Worm (Caenorhabditis elegans): Measurements from ENCODE around the gene acl-14.
A peak's percentile ranks its signal among the peaks of the same experiment; 100 is the strongest.
"Not testable (repeated sequence)": the region's sequence is repeated elsewhere in the genome, so short reads cannot be mapped to it uniquely, and the experiment has no call there.

acl-14 gene

ce11 chrV:9341814-9342213 is 8.4 kb upstream of the acl-14 start:
- TF ChIP-seq dmd-8 (GFP tag; IDR thresholded peaks at IDR 0.05) (peak; percentile 72; the same call in 1 of the 2 replicates), madf-9 (GFP tag; conservative IDR thresholded peaks at IDR 0.05) (peak; percentile 74), dmd-9 (GFP tag; IDR thresholded peaks at IDR 0.05) (0 out of 2 replicates have a peak, but pooled peaks have one; percentile 50), hmg-1.1 (GFP tag; IDR thresholded peaks at IDR 0.05) (peak; percentile 66), tra-1 (GFP tag; IDR thresholded peaks at IDR 0.05) (peak; percentile 92), mdt-29 (GFP tag; IDR thresholded peaks at IDR 0.05) (peak; percentile 58), ceh-20 (GFP tag; IDR thresholded peaks at IDR 0.05) (peak; percentile 87), T26A8.4 (GFP tag; IDR thresholded peaks at IDR 0.05) (peak; percentile 94), lin-29 (GFP tag; IDR thresholded peaks at IDR 0.05) (peak; percentile 88), F44E2.7 (GFP tag; IDR thresholded peaks at IDR 0.05) (peak; percentile 85; the same call in 1 of the 2 replicates), lin-38 (GFP tag; IDR thresholded peaks at IDR 0.05) (peak; percentile 81), lim-7 (GFP tag; IDR thresholded peaks at IDR 0.05) (peak; percentile 77), Y105C5A.15 (GFP tag; IDR thresholded peaks at IDR 0.05) (peak; percentile 94), php-3 (GFP tag; IDR thresholded peaks at IDR 0.05) (peak; percentile 85), zip-11 (GFP tag; IDR thresholded peaks at IDR 0.05) (peak; percentile 74; the same call in 1 of the 2 replicates), Y75B8A.6 (GFP tag; IDR thresholded peaks at IDR 0.05) (peak; percentile 86; the same call in 1 of the 2 replicates), egl-43 (GFP tag; IDR thresholded peaks at IDR 0.05) (peak; percentile 83), zfp-3 (GFP tag; conservative IDR thresholded peaks at IDR 0.05) (peak; percentile 98), daf-19 (GFP tag; conservative IDR thresholded peaks at IDR 0.05) (peak; percentile 67; the same call in 1 of the 2 replicates), F26F4.8 (GFP tag; conservative IDR thresholded peaks at IDR 0.05) (0 out of 2 replicates have a peak, but pooled peaks have one; percentile 40), Y48G9A.11 (GFP tag; IDR thresholded peaks at IDR 0.05) (peak; percentile 75), snpc-1.2 (GFP tag; IDR thresholded peaks at IDR 0.05) (peak; percentile 76), D1046.2 (GFP tag; IDR thresholded peaks at IDR 0.05) (peak; percentile 83), lin-1 (GFP tag; IDR thresholded peaks at IDR 0.05) (peak; percentile 90), nhr-42 (GFP tag; IDR thresholded peaks at IDR 0.05) (peak; percentile 70), dmd-6 (GFP tag; IDR thresholded peaks at IDR 0.05) (peak; percentile 55), madf-5 (GFP tag; IDR thresholded peaks at IDR 0.05) (0 out of 4 replicates have a peak, but pooled peaks of 1 of the 2 experiments have one; percentile 18), vab-7 (GFP tag; IDR thresholded peaks at IDR 0.05) (peak; percentile 56), saeg-2 (GFP tag; IDR thresholded peaks at IDR 0.05) (peak; percentile 90), ctbp-1 (GFP tag; IDR thresholded peaks at IDR 0.05) (peak; percentile 75), arid-1 (GFP tag; conservative IDR thresholded peaks at IDR 0.05) (peak; percentile 80), pha-4 (GFP tag; IDR thresholded peaks at IDR 0.05) (peak; percentile 87; the same call in 1 of the 2 replicates)
- not testable (repeated sequence) for TF ChIP-seq pha-4 (tag; optimal IDR thresholded peaks at IDR 0.05)

DNA sequence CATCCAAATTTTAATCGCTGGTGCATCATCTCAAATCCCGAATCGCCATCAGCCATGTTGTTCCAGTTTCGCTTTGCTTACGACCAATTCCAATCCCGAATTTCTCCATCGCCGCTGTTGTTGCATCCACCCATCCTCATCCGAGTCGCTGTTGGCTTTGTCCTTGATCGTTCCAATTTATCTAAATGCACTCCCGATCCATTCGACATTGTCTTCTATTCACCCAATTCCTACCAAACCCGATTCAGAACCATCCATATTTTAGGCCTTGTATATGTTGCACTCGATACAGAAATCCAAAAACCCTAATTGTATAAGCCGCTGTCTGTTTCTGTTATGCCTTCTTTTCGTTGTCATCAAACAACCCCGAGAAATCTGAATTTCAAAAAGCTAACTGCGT is 6.9 kb upstream of the acl-14 start:
- TF ChIP-seq nhr-10 (tag; optimal IDR thresholded peaks at IDR 0.05) (no peak), snpc-4 (tag; optimal IDR thresholded peaks at IDR 0.05) (no peak), daf-16 (GFP tag; optimal IDR thresholded peaks at IDR 0.05) (peak in 1 of 2 experiments; percentile 74), daf-16 (tag; optimal IDR thresholded peaks at IDR 0.05) (no peak), mes-2 (tag; optimal IDR thresholded peaks at IDR 0.05; ENCODE audit: poor library complexity, severe bottlenecking) (no peak), set-16 (GFP tag; IDR thresholded peaks at IDR 0.05) (no peak), hif-1 (tag; optimal IDR thresholded peaks at IDR 0.05) (no peak), dmd-9 (GFP tag; IDR thresholded peaks at IDR 0.05) (0 out of 2 replicates have a peak, but pooled peaks have one; percentile 4), nhr-6 (tag; optimal IDR thresholded peaks at IDR 0.05) (no peak), ZK546.5 (tag; optimal IDR thresholded peaks at IDR 0.05) (no peak), nhr-48 (tag; optimal IDR thresholded peaks at IDR 0.05) (no peak), ceh-32 (tag; optimal IDR thresholded peaks at IDR 0.05; ENCODE audit: poor library complexity) (no peak), daf-12 (tag; optimal IDR thresholded peaks at IDR 0.05) (no peak), nhr-42 (GFP tag; IDR thresholded peaks at IDR 0.05) (peak; percentile 88), mdl-1 (tag; optimal IDR thresholded peaks at IDR 0.05) (no peak), zag-1 (tag; optimal IDR thresholded peaks at IDR 0.05) (no peak), Y5F2A.4 (GFP tag; optimal IDR thresholded peaks at IDR 0.05) (peak; percentile 13), sdz-12 (GFP tag; optimal IDR thresholded peaks at IDR 0.05) (peak; percentile 82), F26F4.8 (GFP tag; conservative IDR thresholded peaks at IDR 0.05) (no peak), fos-1 (tag; optimal IDR thresholded peaks at IDR 0.05) (no peak), dpl-1 (GFP tag; optimal IDR thresholded peaks at IDR 0.05) (no peak)
